Worm (Caenorhabditis elegans) whole organism, mixed stage, embryonic: ENCODE measurements around the gene ssq-4.

Source experiments
- blmp-1 ChIP-seq: fragments of 150-350 bp; optimal IDR thresholded peaks from 2 replicates; lab custom pipeline; 2014; ENCODE audit warnings: missing biosample characterization, missing genetic modification characterization
- elt-1 ChIP-seq: sonication (generic microtip); optimal IDR thresholded peaks from 2 replicates; lab custom pipeline; 2017; ENCODE audit warnings: missing genetic modification characterization, mild to moderate bottlenecking, missing compliant biosample characterization, antibody characterized with exemption, moderate library complexity, borderline replicate concordance; ENCODE audit not compliant: insufficient read depth
- flh-1 ChIP-seq: fragments of 200-800 bp; sonication (Bioruptor generic); optimal IDR thresholded peaks from 2 replicates; lab custom pipeline; 2018; ENCODE audit warnings: mild to moderate bottlenecking, missing genetic modification characterization, moderate library complexity, missing compliant biosample characterization
- lsy-2 ChIP-seq: fragments of 150-350 bp; optimal IDR thresholded peaks from 2 replicates; lab custom pipeline; 2014; ENCODE audit warnings: missing biosample characterization, missing genetic modification characterization
- mab-5 ChIP-seq: fragments of 150-350 bp; optimal IDR thresholded peaks from 2 replicates; lab custom pipeline; 2014; ENCODE audit warnings: missing biosample characterization, missing genetic modification characterization
- mls-2 ChIP-seq: sonication (generic microtip); optimal IDR thresholded peaks from 2 replicates; lab custom pipeline; 2016; ENCODE audit warnings: mild to moderate bottlenecking, missing genetic modification characterization, moderate library complexity, missing compliant biosample characterization
- nhr-12 ChIP-seq: fragments of 150-350 bp; optimal IDR thresholded peaks from 2 replicates; lab custom pipeline; 2014; ENCODE audit warnings: missing biosample characterization, missing genetic modification characterization
- nhr-237 ChIP-seq: fragments of 150-350 bp; optimal IDR thresholded peaks from 2 replicates; lab custom pipeline; 2014; ENCODE audit warnings: missing biosample characterization, missing genetic modification characterization
- nhr-28 ChIP-seq: fragments of 150-350 bp; optimal IDR thresholded peaks from 2 replicates; lab custom pipeline; 2014; ENCODE audit warnings: missing biosample characterization, missing genetic modification characterization
- nhr-76 ChIP-seq: sonication (generic microtip); optimal IDR thresholded peaks from 2 replicates; lab custom pipeline; 2017; ENCODE audit warnings: missing biosample characterization, missing genetic modification characterization
- sem-2 ChIP-seq: fragments of 200-800 bp; sonication (Bioruptor generic); optimal IDR thresholded peaks from 2 replicates; lab custom pipeline; 2018; ENCODE audit warnings: mild to moderate bottlenecking, missing genetic modification characterization, missing compliant biosample characterization
- ztf-11 ChIP-seq: fragments of 150-350 bp; optimal IDR thresholded peaks from 2 replicates; lab custom pipeline; 2014; ENCODE audit warnings: missing biosample characterization, missing genetic modification characterization

ce11 chrIV:5012241-5012640 is 4.0 kb upstream of the ssq-4 start, which contains the start of gene srm-1:
- TF ChIP-seq lsy-2 (tag; lab: Kevin White, UChicago) (no peak), nhr-12 (tag; lab: Kevin White, UChicago) (no peak), ztf-11 (no peak), sem-2 (GFP tag; lab: Kevin White, UChicago) (no peak), mab-5 (tag; lab: Kevin White, UChicago) (no peak), elt-1 (tag; lab: Kevin White, UChicago) (no peak), flh-1 (GFP tag; lab: Kevin White, UChicago) (no peak), nhr-76 (tag; lab: Kevin White, UChicago) (no peak), nhr-28 (no peak), nhr-237 (tag; lab: Kevin White, UChicago) (no peak), blmp-1 (tag; lab: Kevin White, UChicago) (no peak), mls-2 (tag; lab: Kevin White, UChicago) (no peak)
